Worm (Caenorhabditis elegans) whole organism, mixed stage, embryonic: Measurements from ENCODE around the gene igeg-1.

ENCODE experiments used
- elt-1 ChIP-seq: sonication (generic microtip); optimal IDR thresholded peaks from 2 replicates; lab custom pipeline; 2017; ENCODE audit warnings: missing genetic modification characterization, mild to moderate bottlenecking, missing compliant biosample characterization, antibody characterized with exemption, moderate library complexity, borderline replicate concordance; ENCODE audit not compliant: insufficient read depth
- ham-2 ChIP-seq: fragments of 200-800 bp; sonication (Bioruptor generic); optimal IDR thresholded peaks from 2 replicates; lab custom pipeline; 2018; ENCODE audit warnings: mild to moderate bottlenecking, missing genetic modification characterization, missing compliant biosample characterization
- hlh-1 ChIP-seq: fragments of 150-350 bp; optimal IDR thresholded peaks from 2 replicates; lab custom pipeline; 2014; ENCODE audit warnings: missing biosample characterization, missing genetic modification reagents, missing genetic modification characterization
- lsy-2 ChIP-seq: fragments of 150-350 bp; optimal IDR thresholded peaks from 2 replicates; lab custom pipeline; 2014; ENCODE audit warnings: missing biosample characterization, missing genetic modification characterization
- mep-1 ChIP-seq: fragments of 150-350 bp; optimal IDR thresholded peaks from 2 replicates; lab custom pipeline; 2017; ENCODE audit warnings: missing biosample characterization, missing genetic modification reagents, missing genetic modification characterization, inconsistent platforms
- snpc-4 ChIP-seq: fragments of 150-350 bp; optimal IDR thresholded peaks from 2 replicates; lab custom pipeline; 2014; ENCODE audit warnings: missing biosample characterization, missing genetic modification characterization
- unc-62 ChIP-seq: fragments of 150-350 bp; optimal IDR thresholded peaks from 2 replicates; lab custom pipeline; 2014; ENCODE audit warnings: missing biosample characterization, missing genetic modification reagents, missing genetic modification characterization

DNA sequence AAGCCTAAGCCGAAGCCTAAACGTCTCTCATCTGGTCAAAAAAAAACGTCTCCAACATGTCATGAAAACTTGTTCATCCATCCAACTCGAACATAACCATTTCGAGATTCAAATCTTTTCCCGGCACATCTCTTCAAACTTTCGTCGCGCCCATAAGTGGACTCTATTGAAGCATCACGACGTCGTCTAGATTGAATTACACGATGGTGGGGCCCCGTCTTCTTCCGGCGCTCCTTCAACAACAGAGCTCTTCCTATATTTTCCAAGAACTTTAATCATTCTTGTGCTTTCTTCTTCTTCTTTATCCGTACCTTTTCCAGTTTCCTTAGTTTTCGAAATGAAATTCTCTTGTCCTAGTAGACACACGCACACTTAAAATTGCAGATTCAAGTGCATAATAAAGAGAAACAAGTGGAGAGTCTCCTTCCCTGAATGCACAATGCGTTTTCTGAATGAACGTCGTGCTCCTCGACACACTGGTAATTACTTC lies 6.0 kb downstream of the igeg-1 start, which contains the start of gene F28E10.1:
- TF ChIP-seq hlh-1 (tag; lab: Kevin White, UChicago) (no peak), snpc-4 (no peak), elt-1 (no peak), ham-2 (no peak), unc-62 (GFP tag; lab: Kevin White, UChicago) (no peak), mep-1 (no peak), lsy-2 (tag; lab: Kevin White, UChicago) (no peak)
